Worm (Caenorhabditis elegans) whole organism, mixed stage, embryonic: ENCODE measurements around the gene K08H10.10.

Experiments
- elt-1 ChIP-seq: sonication (generic microtip); optimal IDR thresholded peaks from 2 replicates; lab custom pipeline; 2017; ENCODE audit warnings: missing genetic modification characterization, mild to moderate bottlenecking, missing compliant biosample characterization, antibody characterized with exemption, moderate library complexity, borderline replicate concordance; ENCODE audit not compliant: insufficient read depth
- elt-3 ChIP-seq: fragments of 150-350 bp; optimal IDR thresholded peaks from 2 replicates; lab custom pipeline; 2014; ENCODE audit warnings: missing biosample characterization, missing genetic modification characterization
- lsy-2 ChIP-seq: fragments of 150-350 bp; optimal IDR thresholded peaks from 2 replicates; lab custom pipeline; 2014; ENCODE audit warnings: missing biosample characterization, missing genetic modification characterization
- mab-5 ChIP-seq: fragments of 150-350 bp; optimal IDR thresholded peaks from 2 replicates; lab custom pipeline; 2014; ENCODE audit warnings: missing biosample characterization, missing genetic modification characterization
- mls-2 ChIP-seq: sonication (generic microtip); optimal IDR thresholded peaks from 2 replicates; lab custom pipeline; 2016; ENCODE audit warnings: mild to moderate bottlenecking, missing genetic modification characterization, moderate library complexity, missing compliant biosample characterization
- nhr-12 ChIP-seq: fragments of 150-350 bp; optimal IDR thresholded peaks from 2 replicates; lab custom pipeline; 2014; ENCODE audit warnings: missing biosample characterization, missing genetic modification characterization
- nhr-237 ChIP-seq: fragments of 150-350 bp; optimal IDR thresholded peaks from 2 replicates; lab custom pipeline; 2014; ENCODE audit warnings: missing biosample characterization, missing genetic modification characterization
- nhr-28 ChIP-seq: fragments of 150-350 bp; optimal IDR thresholded peaks from 2 replicates; lab custom pipeline; 2014; ENCODE audit warnings: missing biosample characterization, missing genetic modification characterization
- nhr-76 ChIP-seq: sonication (generic microtip); optimal IDR thresholded peaks from 2 replicates; lab custom pipeline; 2017; ENCODE audit warnings: missing biosample characterization, missing genetic modification characterization
- pha-4 ChIP-seq: fragments of 150-350 bp; optimal IDR thresholded peaks from 2 replicates; lab custom pipeline; 2018; ENCODE audit warnings: missing biosample characterization, missing genetic modification reagents, missing genetic modification characterization
- unc-62 ChIP-seq: fragments of 150-350 bp; optimal IDR thresholded peaks from 2 replicates; lab custom pipeline; 2014; ENCODE audit warnings: missing biosample characterization, missing genetic modification reagents, missing genetic modification characterization
- ztf-11 ChIP-seq: fragments of 150-350 bp; optimal IDR thresholded peaks from 2 replicates; lab custom pipeline; 2014; ENCODE audit warnings: missing biosample characterization, missing genetic modification characterization

- peak; percentile 25 for TF ChIP-seq ztf-11
- TF ChIP-seq unc-62: peak; percentile 51
- TF ChIP-seq elt-3: no peak
- TF ChIP-seq nhr-237 (tag; lab: Kevin White, UChicago): no peak
- no peak for TF ChIP-seq mab-5 (tag; lab: Kevin White, UChicago)
- no peak for TF ChIP-seq nhr-12 (tag; lab: Kevin White, UChicago)
- TF ChIP-seq lsy-2 (tag; lab: Kevin White, UChicago): peak; percentile 28
- peak; percentile 72 for TF ChIP-seq pha-4 (tag; lab: Kevin White, UChicago)
- TF ChIP-seq nhr-28 (tag; lab: Kevin White, UChicago): peak; percentile 30
- TF ChIP-seq nhr-76 (tag; lab: Kevin White, UChicago): no peak
- peak; percentile 96 for TF ChIP-seq mls-2 (tag; lab: Kevin White, UChicago)
- TF ChIP-seq elt-1: no peak
Observed at ce11 chrV:9970119-9970518, 30.7 kb upstream of the K08H10.10 start.
